Worm (Caenorhabditis elegans): ENCODE results near the gene C23H5.15.
"Not testable (repeated sequence)": the region's sequence is repeated elsewhere in the genome, so short reads cannot be mapped to it uniquely, and the experiment has no call there.

Gene C23H5.15

ce11 chrIV:2051195-2051594 is 51.5 kb downstream of the C23H5.15 start, which contains the start of gene R05C11.4:
TSS of gene R05C11.4 (plus strand) at chrIV:2051495.
- not testable (repeated sequence) for TF ChIP-seq ets-4, Y22D7AL.16, hlh-6 (tag; optimal IDR thresholded peaks at IDR 0.05)

All from whole organism, late embryonic.